Fruit fly (Drosophila melanogaster): ENCODE measurements around the gene alph.

Gene alph

DNA sequence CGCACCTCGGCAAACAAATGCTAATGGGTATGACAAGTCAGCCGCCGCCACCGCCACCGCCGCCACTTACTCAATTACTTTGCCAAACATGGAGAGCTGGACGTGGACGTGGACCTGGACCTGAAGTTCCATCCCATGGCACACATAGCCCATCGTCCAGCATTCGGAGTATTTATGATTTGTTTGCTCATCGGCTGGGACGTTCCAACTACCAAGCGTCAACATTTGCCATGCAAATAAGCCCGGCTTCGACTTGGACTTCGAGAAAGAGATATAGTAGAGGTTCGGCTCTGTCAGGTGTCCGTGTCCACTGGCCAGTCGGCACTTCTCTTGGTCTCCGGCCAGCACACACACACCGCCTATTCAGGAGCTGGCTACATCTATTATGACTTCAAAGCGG lies 42.9 kb upstream of the alph start (continued):
- no peak for TF ChIP-seq CG13424 (tag; optimal IDR thresholded peaks at IDR 0.05)
- TF ChIP-seq CG8359 (GFP tag; optimal IDR thresholded peaks at IDR 0.05; ENCODE audit: borderline replicate concordance): peak; percentile 35
- TF ChIP-seq CG3407 (GFP tag; optimal IDR thresholded peaks at IDR 0.05): peak; percentile 40
- TF ChIP-seq abd-A (tag; optimal IDR thresholded peaks at IDR 0.05): no peak
- no peak for TF ChIP-seq hb (GFP tag; IDR thresholded peaks at IDR 0.05; ENCODE audit: partially characterized antibody)
- no peak for TF ChIP-seq jigr1 (GFP tag; IDR thresholded peaks at IDR 0.05)
- TF ChIP-seq CG9727 (GFP tag; optimal IDR thresholded peaks at IDR 0.05): peak; percentile 61
- peak; percentile 63 for TF ChIP-seq CG15696 (tag; optimal IDR thresholded peaks at IDR 0.05)
- no peak for TF ChIP-seq ap (GFP tag; IDR thresholded peaks at IDR 0.05)
- no peak for TF ChIP-seq D (optimal IDR thresholded peaks at IDR 0.05)
- peak; percentile 33 for TF ChIP-seq D (GFP tag; optimal IDR thresholded peaks at IDR 0.05)
- peak; percentile 34 for TF ChIP-seq CG10209 (GFP tag; optimal IDR thresholded peaks at IDR 0.05)
- TF ChIP-seq Nf-YB (GFP tag; optimal IDR thresholded peaks at IDR 0.05): no peak
- no peak for TF ChIP-seq gsb (GFP tag; IDR thresholded peaks at IDR 0.05)
- no peak for TF ChIP-seq CG30403 (GFP tag; optimal IDR thresholded peaks at IDR 0.05)
- TF ChIP-seq fd64A (GFP tag; optimal IDR thresholded peaks at IDR 0.05): no peak
- TF ChIP-seq tio (GFP tag; optimal IDR thresholded peaks at IDR 0.05): no peak
- TF ChIP-seq CG2678 (tag; optimal IDR thresholded peaks at IDR 0.05): peak; percentile 10
- TF ChIP-seq NC2α (GFP tag; optimal IDR thresholded peaks at IDR 0.05): no peak
- TF ChIP-seq CG7928 (GFP tag; optimal IDR thresholded peaks at IDR 0.05): no peak
- 0 out of 2 replicates have a peak, but pooled peaks have one; percentile 10 for TF ChIP-seq sim (GFP tag; IDR thresholded peaks at IDR 0.05)
- peak; percentile 50; the same call in 1 of the 3 replicates for TF ChIP-seq ci (GFP tag; IDR thresholded peaks at IDR 0.05)
- no peak for TF ChIP-seq gcm (GFP tag; optimal IDR thresholded peaks at IDR 0.05)
- TF ChIP-seq mam (GFP tag; optimal IDR thresholded peaks at IDR 0.05): no peak
- TF ChIP-seq CG1603 (tag; optimal IDR thresholded peaks at IDR 0.05): peak; percentile 32
- TF ChIP-seq CG4328 (GFP tag; optimal IDR thresholded peaks at IDR 0.05): no peak
- TF ChIP-seq otp (GFP tag; IDR thresholded peaks at IDR 0.05): 0 out of 3 replicates have a peak, but pooled peaks have one; percentile 6
- peak; percentile 31 for TF ChIP-seq CG15479 (GFP tag; optimal IDR thresholded peaks at IDR 0.05)
- no peak for TF ChIP-seq croc (GFP tag; conservative IDR thresholded peaks at IDR 0.05)
- no peak for TF ChIP-seq CG7372 (GFP tag; IDR thresholded peaks at IDR 0.05)
- no peak for TF ChIP-seq CG16813 (GFP tag; IDR thresholded peaks at IDR 0.05; ENCODE audit: partially characterized antibody)
- TF ChIP-seq Aef1 (GFP tag; IDR thresholded peaks at IDR 0.05): no peak
- no peak for TF ChIP-seq eve (GFP tag; optimal IDR thresholded peaks at IDR 0.05)
- TF ChIP-seq CG9437 (GFP tag; optimal IDR thresholded peaks at IDR 0.05): no peak
- TF ChIP-seq Six4 (GFP tag; optimal IDR thresholded peaks at IDR 0.05): no peak
- no peak for TF ChIP-seq NfI (GFP tag; optimal IDR thresholded peaks at IDR 0.05)
- TF ChIP-seq lola (GFP tag; optimal IDR thresholded peaks at IDR 0.05): no peak
- peak; percentile 0 for TF ChIP-seq bab2 (GFP tag; optimal IDR thresholded peaks at IDR 0.05)
- TF ChIP-seq Hr78 (GFP tag; optimal IDR thresholded peaks at IDR 0.05): no peak
- no peak for TF ChIP-seq Xbp1 (GFP tag; optimal IDR thresholded peaks at IDR 0.05)
- TF ChIP-seq ac (GFP tag; optimal IDR thresholded peaks at IDR 0.05): peak; percentile 62
- peak; percentile 49 for TF ChIP-seq zen (tag; optimal IDR thresholded peaks at IDR 0.05)
- no peak for TF ChIP-seq CG17912 (GFP tag; optimal IDR thresholded peaks at IDR 0.05)
- TF ChIP-seq dysf (GFP tag; IDR thresholded peaks at IDR 0.05): 0 out of 3 replicates have a peak, but pooled peaks have one; percentile 20

Data from whole organism, embryonic.